Fruit fly (Drosophila melanogaster): ENCODE measurements around the gene gpp.

DNA sequence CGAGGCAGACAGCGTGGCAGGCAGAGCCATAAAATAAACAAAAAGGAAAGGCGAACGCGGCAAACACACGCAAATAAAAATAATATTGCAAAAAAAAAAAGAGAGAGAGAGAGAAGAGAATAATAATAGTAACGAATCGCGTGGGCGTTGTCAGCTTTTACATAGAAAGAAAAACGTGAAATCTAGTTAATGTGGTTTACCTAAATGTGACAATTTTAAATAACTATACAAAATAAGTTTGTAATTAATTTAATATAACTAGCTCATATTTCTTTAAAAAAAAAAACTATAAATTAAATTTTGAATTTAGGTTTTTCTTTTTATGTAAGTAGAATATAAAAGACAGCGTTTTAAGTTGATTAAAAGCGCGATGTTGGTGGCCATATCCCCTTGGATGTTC lies 27.2 kb downstream of the gpp start:
- TF ChIP-seq CG33017 (tag; optimal IDR thresholded peaks at IDR 0.05): no peak
- TF ChIP-seq cic (GFP tag; optimal IDR thresholded peaks at IDR 0.05): no peak
- no peak for TF ChIP-seq CG5204 (GFP tag; optimal IDR thresholded peaks at IDR 0.05)

Measured in whole organism, adult.